Worm (Caenorhabditis elegans) whole organism, dauer: ENCODE measurements around the gene npp-18.

Experiments
- unc-62 ChIP-seq: sonication (generic microtip); optimal IDR thresholded peaks from 2 replicates; lab custom pipeline; 2017; ENCODE audit warnings: missing biosample characterization, missing genetic modification reagents, missing genetic modification characterization

Gene npp-18

ce11 chrIII:13333754-13334153, 37.1 kb downstream of the npp-18 start, which contains the start of gene sdz-20:
TSS of gene sdz-20 (plus strand) at chrIII:13334054.
- TF ChIP-seq unc-62 (GFP tag; lab: Kevin White, UChicago) = no peak

ce11 chrIII:13339672-13340071, 43.0 kb downstream of the npp-18 start, which contains the start of gene F53A2.3:
TSS of gene F53A2.3 (minus strand) at chrIII:13339772.
- no peak for TF ChIP-seq unc-62 (GFP tag; lab: Kevin White, UChicago)

- TF ChIP-seq unc-62 (GFP tag; lab: Kevin White, UChicago) = no peak
Observed at ce11 chrIII:13340504-13341274, 44.0 kb downstream of the npp-18 start.

ce11 chrIII:13341275-13341626, 44.6 kb downstream of the npp-18 start, which contains the start of gene nud-1:
TSS of gene nud-1 (plus strand) at chrIII:13341527.
- TF ChIP-seq unc-62 (GFP tag; lab: Kevin White, UChicago) = no peak

DNA sequence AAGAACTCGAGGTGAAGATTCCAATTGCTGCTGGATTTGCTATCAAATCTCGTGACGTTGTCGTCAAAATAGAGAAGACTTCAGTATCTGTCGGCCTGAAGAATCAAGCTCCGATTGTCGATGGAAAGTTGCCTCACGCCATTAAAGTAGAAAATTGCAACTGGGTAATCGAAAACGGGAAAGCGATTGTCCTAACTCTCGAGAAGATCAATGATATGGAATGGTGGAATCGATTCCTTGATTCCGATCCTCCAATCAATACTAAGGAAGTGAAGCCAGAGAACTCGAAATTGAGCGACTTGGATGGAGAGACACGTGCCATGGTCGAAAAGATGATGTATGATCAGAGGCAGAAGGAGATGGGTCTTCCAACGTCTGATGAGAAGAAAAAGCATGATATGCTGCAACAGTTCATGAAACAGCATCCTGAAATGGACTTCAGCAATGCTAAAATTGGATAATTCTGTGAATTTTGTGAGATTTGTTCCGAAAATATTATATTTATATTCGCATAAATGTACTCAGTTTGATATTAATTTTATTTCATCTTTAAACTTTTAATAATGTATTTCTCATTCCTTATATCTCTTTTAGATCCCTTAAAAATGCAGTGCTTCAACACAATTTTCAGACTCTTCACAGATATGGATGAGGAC, 45.6 kb downstream of the npp-18 start, which contains the start of gene dro-1:
TSS of gene dro-1 (plus strand) at position 606 of the 656 bp plus-strand sequence.
- no peak for TF ChIP-seq unc-62 (GFP tag; lab: Kevin White, UChicago)

ce11 chrIII:13343117-13343516, 46.5 kb downstream of the npp-18 start, which contains the start of gene ife-1:
TSS of gene ife-1 (plus strand) at chrIII:13343417.
- no peak for TF ChIP-seq unc-62 (GFP tag; lab: Kevin White, UChicago)

ce11 chrIII:13343562-13344139, 47.0 kb downstream of the npp-18 start:
- TF ChIP-seq unc-62 (GFP tag; lab: Kevin White, UChicago) = no peak

DNA sequence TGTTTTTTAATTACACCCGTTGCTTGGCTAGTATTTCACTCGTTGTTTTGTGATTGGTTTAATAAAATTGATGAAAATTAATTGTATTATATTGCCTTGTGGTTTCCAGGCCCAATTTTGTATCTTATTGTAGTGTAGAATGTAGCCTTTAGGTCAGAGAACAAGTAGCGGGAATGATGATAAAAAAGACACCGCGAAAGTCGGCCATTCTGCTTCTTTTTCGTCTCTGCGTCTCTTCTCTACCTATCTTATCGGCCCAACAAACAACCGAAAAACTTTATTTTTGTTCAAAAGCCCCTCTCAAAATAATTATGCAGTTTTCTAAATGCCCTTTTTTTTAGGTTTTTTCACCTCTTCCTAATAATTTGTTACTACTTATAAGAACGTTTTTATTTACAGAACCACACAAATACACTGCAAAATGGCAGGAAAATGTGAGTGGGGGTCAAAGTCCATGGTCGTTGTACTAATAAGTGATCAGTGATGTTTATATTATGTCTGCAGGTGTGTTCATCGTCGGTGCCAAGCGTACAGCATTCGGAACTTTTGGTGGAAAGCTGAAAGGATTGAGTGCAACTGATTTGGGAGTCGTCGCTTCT, 48.0 kb downstream of the npp-18 start, which contains the start of gene acaa-2:
TSS of gene acaa-2 (plus strand) at position 400 of the 599 bp plus-strand sequence.
- TF ChIP-seq unc-62 (GFP tag; lab: Kevin White, UChicago) = no peak

- TF ChIP-seq unc-62 (GFP tag; lab: Kevin White, UChicago) = no peak
Observed at ce11 chrIII:13346785-13347184, 50.1 kb downstream of the npp-18 start, which contains the start of gene mtm-6. TSS of gene mtm-6 (plus strand) at chrIII:13347085.

DNA sequence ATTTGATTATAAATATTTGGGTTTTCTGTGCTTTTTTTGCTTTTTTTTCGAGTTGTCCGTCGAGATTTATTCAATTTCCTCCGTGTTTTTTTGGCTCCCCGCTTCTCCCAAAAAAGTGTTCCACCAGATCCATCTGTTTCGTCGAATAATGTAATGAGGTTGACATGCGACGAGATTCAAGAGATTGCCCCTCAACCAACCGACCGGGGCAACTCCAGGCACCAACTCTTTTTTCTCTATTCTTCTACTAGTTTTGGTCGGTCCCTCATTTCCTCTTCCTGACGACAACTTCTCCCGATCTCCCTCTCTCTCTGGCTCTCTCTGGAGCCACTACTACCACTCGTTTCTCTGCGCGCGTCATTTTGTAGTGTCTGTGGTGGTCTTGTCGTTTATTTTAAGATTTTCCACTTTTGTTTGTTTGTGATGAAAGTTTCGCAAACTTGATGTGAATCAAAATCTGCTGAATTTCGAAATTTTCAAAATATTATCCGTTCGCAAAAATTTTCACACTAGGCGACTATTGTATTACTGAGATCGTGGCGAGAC, 51.2 kb downstream of the npp-18 start:
- TF ChIP-seq unc-62 (GFP tag; lab: Kevin White, UChicago) = no peak
